Worm (Caenorhabditis elegans) whole organism, late embryonic: ENCODE measurements around the gene hrg-2.

Source experiments
- C08G9.2 ChIP-seq: sonication (generic microtip); optimal IDR thresholded peaks from 2 replicates; lab custom pipeline; 2016; ENCODE audit warnings: mild to moderate bottlenecking, missing genetic modification characterization, moderate library complexity, missing compliant biosample characterization
- C38D4.7 ChIP-seq: fragments of 200-800 bp; sonication (Bioruptor generic); optimal IDR thresholded peaks from 2 replicates; lab custom pipeline; 2018; ENCODE audit warnings: mild to moderate bottlenecking, missing genetic modification characterization, moderate library complexity, missing compliant biosample characterization
- F13H6.1 ChIP-seq: sonication (generic microtip); optimal IDR thresholded peaks from 2 replicates; lab custom pipeline; 2016; ENCODE audit warnings: missing genetic modification characterization, missing compliant biosample characterization
- K09A11.1 ChIP-seq: sonication (generic microtip); optimal IDR thresholded peaks from 2 replicates; lab custom pipeline; 2017; ENCODE audit warnings: antibody characterized with exemption, mild to moderate bottlenecking, missing genetic modification characterization, missing compliant biosample characterization; ENCODE audit not compliant: insufficient read depth
- Y22D7AL.16 ChIP-seq: sonication (generic microtip); optimal IDR thresholded peaks from 2 replicates; lab custom pipeline; 2016; ENCODE audit warnings: missing genetic modification characterization, missing compliant biosample characterization
- ahr-1 ChIP-seq: sonication (generic microtip); optimal IDR thresholded peaks from 2 replicates; lab custom pipeline; 2016; ENCODE audit warnings: missing genetic modification characterization, missing compliant biosample characterization
- ceh-14 ChIP-seq: sonication (generic microtip); optimal IDR thresholded peaks from 2 replicates; lab custom pipeline; 2016; ENCODE audit warnings: missing genotype, missing genetic modification characterization, missing compliant biosample characterization
- ceh-2 ChIP-seq: sonication (generic microtip); optimal IDR thresholded peaks from 2 replicates; lab custom pipeline; 2016; ENCODE audit warnings: missing genotype, missing genetic modification characterization, missing compliant biosample characterization
- ceh-30 ChIP-seq: fragments of 150-350 bp; optimal IDR thresholded peaks from 2 replicates; lab custom pipeline; 2014; ENCODE audit warnings: missing biosample characterization, missing genetic modification characterization
- ceh-31 ChIP-seq: sonication (generic microtip); optimal IDR thresholded peaks from 2 replicates; lab custom pipeline; 2016; ENCODE audit warnings: missing genetic modification characterization, missing compliant biosample characterization
- ceh-6 ChIP-seq: fragments of 200-800 bp; sonication (Bioruptor generic); optimal IDR thresholded peaks from 2 replicates; lab custom pipeline; 2018; ENCODE audit warnings: mild to moderate bottlenecking, missing genetic modification characterization, missing compliant biosample characterization
- dmd-4 ChIP-seq: sonication (generic microtip); optimal IDR thresholded peaks from 2 replicates; lab custom pipeline; 2016; ENCODE audit warnings: borderline replicate concordance, missing genetic modification characterization, missing compliant biosample characterization
- dve-1 ChIP-seq: sonication (generic microtip); optimal IDR thresholded peaks from 2 replicates; lab custom pipeline; 2017; ENCODE audit warnings: antibody characterized with exemption, mild to moderate bottlenecking, missing genetic modification characterization, missing compliant biosample characterization
- elt-2 ChIP-seq: sonication (generic microtip); optimal IDR thresholded peaks from 2 replicates; lab custom pipeline; 2016; ENCODE audit warnings: missing genetic modification reagents, missing genetic modification characterization, missing compliant biosample characterization
- elt-4 ChIP-seq: sonication (generic microtip); optimal IDR thresholded peaks from 2 replicates; lab custom pipeline; 2016; ENCODE audit warnings: missing genetic modification characterization, missing compliant biosample characterization
- fkh-10 ChIP-seq: fragments of 150-350 bp; optimal IDR thresholded peaks from 2 replicates; lab custom pipeline; 2014; ENCODE audit warnings: missing biosample characterization, missing genetic modification reagents, missing genetic modification characterization
- hlh-13 ChIP-seq: fragments of 200-800 bp; sonication (Bioruptor generic); optimal IDR thresholded peaks from 2 replicates; lab custom pipeline; 2018; ENCODE audit warnings: mild to moderate bottlenecking, missing genetic modification characterization, missing compliant biosample characterization
- hlh-15 ChIP-seq: sonication (generic microtip); optimal IDR thresholded peaks from 2 replicates; lab custom pipeline; 2016; ENCODE audit warnings: missing genetic modification characterization, missing compliant biosample characterization
- lin-11 ChIP-seq: fragments of 200-800 bp; sonication (Bioruptor generic); optimal IDR thresholded peaks from 2 replicates; lab custom pipeline; 2018; ENCODE audit warnings: mild to moderate bottlenecking, missing genetic modification characterization, missing compliant biosample characterization
- mec-3 ChIP-seq: sonication (generic microtip); optimal IDR thresholded peaks from 2 replicates; lab custom pipeline; 2016; ENCODE audit warnings: borderline replicate concordance, missing genetic modification characterization, missing compliant biosample characterization
- nfya-1 ChIP-seq: sonication (generic microtip); optimal IDR thresholded peaks from 2 replicates; lab custom pipeline; 2017; ENCODE audit warnings: missing genetic modification characterization, mild to moderate bottlenecking, missing compliant biosample characterization, antibody characterized with exemption, moderate library complexity
- nhr-11 ChIP-seq: fragments of 150-350 bp; optimal IDR thresholded peaks from 2 replicates; lab custom pipeline; 2014; ENCODE audit warnings: missing biosample characterization, missing genetic modification characterization
- npax-4 ChIP-seq: sonication (generic microtip); optimal IDR thresholded peaks from 2 replicates; lab custom pipeline; 2016; ENCODE audit warnings: missing genetic modification characterization, missing compliant biosample characterization
- odd-2 ChIP-seq: sonication (generic microtip); optimal IDR thresholded peaks from 2 replicates; lab custom pipeline; 2017; ENCODE audit warnings: antibody characterized with exemption, mild to moderate bottlenecking, missing genetic modification characterization, missing compliant biosample characterization
- pag-3 ChIP-seq: sonication (generic microtip); optimal IDR thresholded peaks from 2 replicates; lab custom pipeline; 2016; ENCODE audit warnings: missing compliant biosample characterization, missing genetic modification characterization, borderline replicate concordance
- pat-9 ChIP-seq: fragments of 200-800 bp; sonication (Bioruptor generic); optimal IDR thresholded peaks from 2 replicates; lab custom pipeline; 2018; ENCODE audit warnings: mild to moderate bottlenecking, missing genetic modification characterization, moderate library complexity, missing compliant biosample characterization
- pqm-1 ChIP-seq: sonication (generic microtip); optimal IDR thresholded peaks from 2 replicates; lab custom pipeline; 2016; ENCODE audit warnings: missing genetic modification characterization, missing compliant biosample characterization
- sdc-2 ChIP-seq: sonication (generic microtip); optimal IDR thresholded peaks from 2 replicates; lab custom pipeline; 2016; ENCODE audit warnings: missing genotype, missing genetic modification characterization, missing compliant biosample characterization
- sox-2 ChIP-seq: fragments of 200-800 bp; sonication (Bioruptor generic); IDR thresholded peaks from 2 replicates; pipeline ENCODE4 v1.3.6; 2022; ENCODE audit warnings: missing genetic modification reagents, missing genetic modification characterization, missing compliant biosample characterization
- tbx-7 ChIP-seq: sonication (generic microtip); optimal IDR thresholded peaks from 2 replicates; lab custom pipeline; 2016; ENCODE audit warnings: missing genotype, missing genetic modification characterization, missing compliant biosample characterization
- unc-55 ChIP-seq: sonication (generic microtip); optimal IDR thresholded peaks from 2 replicates; lab custom pipeline; 2017; ENCODE audit warnings: missing biosample characterization, missing genetic modification reagents, missing genetic modification characterization
- unc-86 ChIP-seq: sonication (generic microtip); optimal IDR thresholded peaks from 2 replicates; lab custom pipeline; 2016; ENCODE audit warnings: missing genetic modification characterization, missing compliant biosample characterization

hrg-2 gene

DNA sequence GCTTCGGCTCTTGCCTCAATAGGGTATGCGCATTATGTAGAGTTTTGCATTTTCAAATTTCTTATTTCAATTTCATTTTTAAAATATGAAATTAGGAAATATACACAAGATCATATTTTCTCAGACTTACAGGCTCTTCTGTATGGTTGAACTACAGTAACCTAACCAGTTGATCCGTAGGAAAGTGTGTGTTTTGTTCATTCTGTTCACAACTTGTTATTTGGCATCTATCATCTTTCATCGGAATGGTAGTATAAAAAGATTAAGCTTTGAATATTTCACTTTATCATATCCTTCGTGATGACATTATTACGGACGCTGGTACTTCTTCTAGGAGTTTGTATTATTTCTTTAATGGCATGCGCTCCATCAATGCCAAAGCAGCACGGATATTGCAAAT lies 4.4 kb downstream of the hrg-2 start, which contains the start of gene K01D12.10:
K01D12.10 (plus strand) TSS at position 301 of the 400 bp plus-strand sequence.
- TF ChIP-seq lin-11 (tag; lab: Kevin White, UChicago), result no peak
- no peak for TF ChIP-seq unc-55
- no peak for TF ChIP-seq nhr-11 (tag; lab: Kevin White, UChicago)
- no peak for TF ChIP-seq dmd-4 (tag; lab: Kevin White, UChicago)
- no peak for TF ChIP-seq elt-2 (tag; lab: Kevin White, UChicago)
- TF ChIP-seq hlh-15 (tag; lab: Kevin White, UChicago), result no peak

DNA sequence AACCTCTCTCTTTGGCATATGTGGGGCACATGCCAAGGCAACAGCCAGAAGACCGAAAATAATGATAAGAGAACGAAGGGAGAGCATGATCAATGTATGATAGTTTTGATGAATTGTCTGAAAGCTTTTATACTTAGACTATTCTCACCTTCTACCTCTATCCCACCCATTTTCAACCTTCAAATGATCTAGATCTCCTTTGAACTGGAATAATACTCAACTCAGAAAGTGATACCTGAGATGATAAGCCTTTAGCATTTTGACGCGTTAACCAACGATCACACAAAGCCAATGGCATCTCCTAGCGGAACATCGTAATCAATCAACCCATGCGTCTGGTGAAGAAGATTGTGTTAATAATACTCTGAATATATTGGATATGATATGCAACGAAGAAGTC lies 5.8 kb downstream of the hrg-2 start, which contains the start of gene K01D12.9:
K01D12.9 (minus strand) TSS at position 101 of the 400 bp plus-strand sequence.
- no peak for TF ChIP-seq C38D4.7 (GFP tag; lab: Kevin White, UChicago)
- TF ChIP-seq Y22D7AL.16 (tag; lab: Kevin White, UChicago), result no peak
- no peak for TF ChIP-seq C08G9.2 (tag; lab: Kevin White, UChicago)
- no peak for TF ChIP-seq odd-2 (tag; lab: Kevin White, UChicago)
- no peak for TF ChIP-seq ceh-30 (tag; lab: Kevin White, UChicago)
- TF ChIP-seq fkh-10 (GFP tag; lab: Kevin White, UChicago), result no peak
- no peak for TF ChIP-seq dve-1
- TF ChIP-seq ceh-2 (tag; lab: Kevin White, UChicago), result no peak
- TF ChIP-seq npax-4 (tag; lab: Kevin White, UChicago), result no peak
- no peak for TF ChIP-seq mec-3 (tag; lab: Kevin White, UChicago)
- no peak for TF ChIP-seq unc-55
- no peak for TF ChIP-seq unc-86 (tag; lab: Kevin White, UChicago)

DNA sequence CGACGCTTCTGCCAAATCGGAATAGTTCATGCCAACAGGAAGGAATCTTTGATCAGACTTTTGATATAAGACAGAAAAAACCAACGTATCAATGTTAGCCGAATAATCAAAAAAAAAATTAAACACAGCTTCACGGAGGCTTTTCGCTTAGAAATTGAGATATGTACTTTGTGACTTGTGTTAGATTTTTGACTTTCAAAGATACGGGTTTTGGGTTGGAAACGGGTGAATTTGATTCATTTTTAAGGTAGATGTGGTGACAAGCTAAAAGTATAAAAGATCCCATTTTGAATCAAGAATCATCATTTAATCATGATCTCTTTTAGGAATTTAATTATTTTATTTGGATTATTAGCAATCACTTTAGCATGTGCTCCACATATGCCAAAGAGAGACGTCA lies 8.0 kb downstream of the hrg-2 start, which contains the start of gene K01D12.8:
K01D12.8 (plus strand) TSS at position 301 of the 400 bp plus-strand sequence.
- TF ChIP-seq ceh-14 (tag; lab: Kevin White, UChicago), result no peak
- no peak for TF ChIP-seq pag-3 (tag; lab: Kevin White, UChicago)
- no peak for TF ChIP-seq hlh-13
- TF ChIP-seq Y22D7AL.16 (tag; lab: Kevin White, UChicago), result no peak
- no peak for TF ChIP-seq elt-2 (tag; lab: Kevin White, UChicago)
- TF ChIP-seq sox-2, result no peak
- TF ChIP-seq pat-9 (tag; lab: Kevin White, UChicago), result no peak

DNA sequence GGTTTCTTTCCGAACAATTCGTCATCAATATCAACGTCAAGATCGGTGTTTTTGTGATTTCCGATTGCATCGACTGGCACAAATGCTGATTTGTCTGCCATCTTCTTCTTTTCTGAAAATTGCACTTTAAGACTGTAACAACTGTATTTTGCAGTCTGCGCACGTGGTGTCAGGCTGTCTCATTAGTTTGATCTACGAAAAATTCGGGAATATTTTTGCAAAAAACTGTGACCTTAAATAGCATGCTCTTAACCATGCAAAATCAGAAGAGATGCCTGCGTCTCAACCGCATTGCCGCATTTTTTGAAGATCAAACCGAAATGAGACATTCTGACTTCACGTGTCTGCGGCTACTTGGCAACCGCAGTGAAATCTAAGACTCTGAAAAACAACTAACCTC lies 8.9 kb downstream of the hrg-2 start, which contains the start of gene K01D12.7:
K01D12.7 (minus strand) TSS at position 101 of the 400 bp plus-strand sequence.
- no peak for TF ChIP-seq F13H6.1 (tag; lab: Kevin White, UChicago)
- TF ChIP-seq pag-3 (tag; lab: Kevin White, UChicago), result no peak
- no peak for TF ChIP-seq pqm-1 (tag; lab: Kevin White, UChicago)
- TF ChIP-seq hlh-15 (tag; lab: Kevin White, UChicago), result no peak
- no peak for TF ChIP-seq sdc-2 (tag; lab: Kevin White, UChicago)
- no peak for TF ChIP-seq ceh-6 (GFP tag; lab: Kevin White, UChicago)
- TF ChIP-seq ceh-31 (tag; lab: Kevin White, UChicago), result no peak
- no peak for TF ChIP-seq ahr-1 (tag; lab: Kevin White, UChicago)
- no peak for TF ChIP-seq elt-4 (tag; lab: Kevin White, UChicago)
- TF ChIP-seq K09A11.1 (tag; lab: Kevin White, UChicago), result no peak
- TF ChIP-seq lin-11 (tag; lab: Kevin White, UChicago), result no peak
- TF ChIP-seq, all 69 proteins: peak for 0

DNA sequence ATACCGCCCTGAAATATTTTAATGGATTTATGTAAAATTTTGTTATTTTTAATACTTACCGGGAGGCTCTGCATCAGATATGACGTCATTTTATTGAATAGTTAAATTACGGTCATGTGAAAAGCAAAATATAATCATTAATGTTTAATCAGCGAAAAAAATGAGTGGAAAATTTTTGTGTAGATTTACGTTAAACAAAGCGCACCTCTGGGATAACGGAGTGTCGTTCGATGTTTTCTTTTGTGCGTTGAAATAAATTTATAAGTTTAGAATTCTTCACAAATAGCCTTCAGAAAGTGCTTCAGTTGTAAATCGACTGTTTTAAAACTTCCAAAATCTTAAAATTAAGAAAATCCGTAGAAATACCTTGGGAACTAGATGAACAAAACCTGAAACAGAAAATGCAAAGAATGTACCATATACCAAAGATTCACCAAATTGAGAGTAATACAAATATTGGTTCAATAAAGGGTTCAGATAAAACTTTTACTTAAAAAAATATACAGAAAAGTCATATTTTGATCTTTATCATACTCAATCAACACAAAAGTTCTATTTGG lies 9.6 kb downstream of the hrg-2 start, which contains the start of the genes K01D12.20 and miga-1:
K01D12.20 (minus strand) TSS at position 138 of the 560 bp plus-strand sequence.
miga-1 (minus strand) TSS at position 183 of the 560 bp plus-strand sequence.
- no peak for TF ChIP-seq nfya-1
- TF ChIP-seq tbx-7, result no peak
- TF ChIP-seq, all 69 proteins: peak for 0
